Fruit fly (Drosophila melanogaster) whole organism, prepupa: ENCODE results near the gene obst-E.

Source experiments
- CG10631 ChIP-seq: fragments of 200-800 bp; sonication (Bioruptor generic); optimal IDR thresholded peaks from 2 replicates; lab custom pipeline; 2016; ENCODE audit warnings: missing biosample characterization, missing genetic modification characterization
- CG10669 ChIP-seq: fragments of 200-800 bp; sonication (Bioruptor generic); optimal IDR thresholded peaks from 3 replicates; lab custom pipeline; 2018; ENCODE audit warnings: missing biosample characterization, mild to moderate bottlenecking, missing genetic modification characterization, moderate library complexity
- CG11762 ChIP-seq: fragments of 200-800 bp; sonication (Bioruptor generic); optimal IDR thresholded peaks from 3 replicates; lab custom pipeline; 2016; ENCODE audit warnings: missing biosample characterization, missing genetic modification characterization; ENCODE audit not compliant: insufficient read depth
- CG15336 ChIP-seq: fragments of 200-800 bp; sonication (Bioruptor generic); IDR thresholded peaks from 2 replicates; pipeline ENCODE4 v1.3.6; 2022; ENCODE audit warnings: missing biosample characterization, missing genetic modification characterization
- CG16779 ChIP-seq: fragments of 200-800 bp; sonication (Bioruptor generic); optimal IDR thresholded peaks from 3 replicates; lab custom pipeline; 2017; ENCODE audit warnings: missing biosample characterization, mild to moderate bottlenecking, missing genetic modification characterization
- CG31627 ChIP-seq: fragments of 200-800 bp; sonication (Bioruptor generic); optimal IDR thresholded peaks from 3 replicates; lab custom pipeline; 2016; ENCODE audit warnings: missing biosample characterization, missing genetic modification characterization
- CG32006 ChIP-seq: fragments of 200-800 bp; sonication (Bioruptor generic); optimal IDR thresholded peaks from 3 replicates; lab custom pipeline; 2017; ENCODE audit warnings: missing biosample characterization, mild to moderate bottlenecking, missing genetic modification characterization
- CG34406 ChIP-seq: fragments of 200-800 bp; sonication (Bioruptor generic); optimal IDR thresholded peaks from 3 replicates; lab custom pipeline; 2016; ENCODE audit warnings: missing biosample characterization, missing genetic modification characterization
- CG3919 ChIP-seq: fragments of 200-800 bp; sonication (Bioruptor generic); optimal IDR thresholded peaks from 3 replicates; lab custom pipeline; 2016; ENCODE audit warnings: missing biosample characterization, missing genetic modification characterization
- CG4318 ChIP-seq: fragments of 200-800 bp; sonication (Bioruptor generic); optimal IDR thresholded peaks from 3 replicates; lab custom pipeline; 2017; ENCODE audit warnings: missing biosample characterization, mild to moderate bottlenecking, missing genetic modification characterization
- CG6163 ChIP-seq: fragments of 200-800 bp; sonication (Bioruptor generic); IDR thresholded peaks from 3 replicates; pipeline ENCODE4 v1.3.6; 2022; ENCODE audit warnings: missing biosample characterization, missing genetic modification characterization
- CG6276 ChIP-seq: fragments of 200-800 bp; sonication (Bioruptor generic); optimal IDR thresholded peaks from 2 replicates; lab custom pipeline; 2017; ENCODE audit warnings: missing biosample characterization, mild to moderate bottlenecking, missing genetic modification characterization
- CG6792 ChIP-seq: fragments of 200-800 bp; sonication (Bioruptor generic); optimal IDR thresholded peaks from 3 replicates; lab custom pipeline; 2016; ENCODE audit warnings: missing biosample characterization, missing genetic modification characterization
- CG7368 ChIP-seq: fragments of 200-800 bp; sonication (Bioruptor generic); optimal IDR thresholded peaks from 3 replicates; lab custom pipeline; 2016; ENCODE audit warnings: missing biosample characterization, missing genetic modification characterization
- CG8119 ChIP-seq: fragments of 200-800 bp; sonication (Bioruptor generic); IDR thresholded peaks from 3 replicates; pipeline ENCODE4 v1.3.6; 2022; ENCODE audit warnings: missing biosample characterization, missing genetic modification characterization
- CG8319 ChIP-seq: fragments of 200-800 bp; sonication (Bioruptor generic); optimal IDR thresholded peaks from 3 replicates; lab custom pipeline; 2016; ENCODE audit warnings: missing biosample characterization, missing genetic modification characterization
- CG8632 ChIP-seq: fragments of 200-800 bp; sonication (Bioruptor generic); optimal IDR thresholded peaks from 3 replicates; lab custom pipeline; 2016; ENCODE audit warnings: missing biosample characterization, missing genetic modification characterization
- Eip75B ChIP-seq: fragments of 200-800 bp; sonication (Bioruptor generic); optimal IDR thresholded peaks from 3 replicates; lab custom pipeline; 2016; ENCODE audit warnings: missing biosample characterization, missing genetic modification characterization
- Eip78C ChIP-seq: fragments of 200-800 bp; sonication (Bioruptor generic); peaks from one replicate; lab custom pipeline; 2016; ENCODE audit warnings: missing biosample characterization, missing genetic modification characterization
- Ets21C ChIP-seq: fragments of 200-800 bp; sonication (Bioruptor generic); optimal IDR thresholded peaks from 3 replicates; lab custom pipeline; 2016; ENCODE audit warnings: missing biosample characterization, missing genetic modification characterization
- Ets96B ChIP-seq: fragments of 200-800 bp; optimal IDR thresholded peaks from 2 replicates; lab custom pipeline; 2019; ENCODE audit warnings: missing biosample characterization, mild to moderate bottlenecking, missing genetic modification characterization, moderate library complexity
- Gug ChIP-seq: fragments of 200-800 bp; sonication (Bioruptor generic); IDR thresholded peaks from 2 replicates; pipeline ENCODE4 v1.3.6; 2022; ENCODE audit warnings: missing biosample characterization, missing genetic modification characterization
- Hr39 ChIP-seq: fragments of 200-800 bp; sonication (Bioruptor generic); optimal IDR thresholded peaks from 2 replicates; lab custom pipeline; 2016; ENCODE audit warnings: missing biosample characterization, missing genetic modification characterization
- Met ChIP-seq: fragments of 200-800 bp; sonication (Bioruptor generic); optimal IDR thresholded peaks from 3 replicates; lab custom pipeline; 2016; ENCODE audit warnings: missing biosample characterization, missing genetic modification characterization
- OdsH ChIP-seq: fragments of 200-800 bp; sonication (Bioruptor generic); optimal IDR thresholded peaks from 3 replicates; lab custom pipeline; 2016; ENCODE audit warnings: missing biosample characterization, missing genetic modification characterization
- Smox ChIP-seq: fragments of 200-800 bp; sonication (Bioruptor generic); optimal IDR thresholded peaks from 3 replicates; lab custom pipeline; 2016; ENCODE audit warnings: missing biosample characterization, missing genetic modification characterization
- Sox102F ChIP-seq: fragments of 200-800 bp; sonication (Bioruptor generic); optimal IDR thresholded peaks from 2 replicates; lab custom pipeline; 2016; ENCODE audit warnings: missing biosample characterization, mild to moderate bottlenecking, missing genetic modification characterization
- Sox14 ChIP-seq: fragments of 200-800 bp; sonication (Bioruptor generic); optimal IDR thresholded peaks from 3 replicates; lab custom pipeline; 2016; ENCODE audit warnings: missing biosample characterization, missing genetic modification characterization
- Sox15 ChIP-seq: fragments of 200-800 bp; sonication (Bioruptor generic); optimal IDR thresholded peaks from 3 replicates; lab custom pipeline; 2016; ENCODE audit warnings: missing biosample characterization, missing genetic modification characterization
- achi ChIP-seq: fragments of 200-800 bp; sonication (Bioruptor generic); optimal IDR thresholded peaks from 3 replicates; lab custom pipeline; 2016; ENCODE audit warnings: missing biosample characterization, missing genetic modification characterization
- acj6 ChIP-seq: fragments of 200-800 bp; sonication (Bioruptor generic); optimal IDR thresholded peaks from 3 replicates; lab custom pipeline; 2016; ENCODE audit warnings: missing biosample characterization, missing genetic modification characterization
- cyc ChIP-seq: fragments of 200-800 bp; sonication (Bioruptor generic); optimal IDR thresholded peaks from 3 replicates; lab custom pipeline; 2016; ENCODE audit warnings: missing biosample characterization, missing genetic modification characterization
- dac ChIP-seq: fragments of 200-800 bp; sonication (Bioruptor generic); optimal IDR thresholded peaks from 2 replicates; lab custom pipeline; 2017; ENCODE audit warnings: missing biosample characterization, mild to moderate bottlenecking, missing genetic modification characterization
- dsx ChIP-seq: fragments of 200-800 bp; optimal IDR thresholded peaks from 3 replicates; lab custom pipeline; 2019; ENCODE audit warnings: missing biosample characterization, mild to moderate bottlenecking, missing genetic modification characterization, moderate library complexity; ENCODE audit not compliant: poor library complexity, severe bottlenecking
- eg ChIP-seq: fragments of 200-800 bp; sonication (Bioruptor generic); IDR thresholded peaks from 3 replicates; pipeline ENCODE4 v1.3.6; 2022; ENCODE audit warnings: missing biosample characterization, missing genetic modification characterization
- esn ChIP-seq: fragments of 200-800 bp; sonication (Bioruptor generic); optimal IDR thresholded peaks from 2 replicates; lab custom pipeline; 2016; ENCODE audit warnings: missing biosample characterization, mild to moderate bottlenecking, missing genetic modification characterization, moderate library complexity
- fd59A ChIP-seq: fragments of 200-800 bp; sonication (Bioruptor generic); optimal IDR thresholded peaks from 2 replicates; lab custom pipeline; 2017; ENCODE audit warnings: missing biosample characterization, mild to moderate bottlenecking, missing genetic modification characterization, missing genetic modification reagents
- lz ChIP-seq: fragments of 200-800 bp; sonication (Bioruptor generic); optimal IDR thresholded peaks from 3 replicates; lab custom pipeline; 2016; ENCODE audit warnings: missing biosample characterization, missing genetic modification characterization
- net ChIP-seq: fragments of 200-800 bp; sonication (Bioruptor generic); optimal IDR thresholded peaks from 3 replicates; lab custom pipeline; 2016; ENCODE audit warnings: missing biosample characterization, missing genetic modification characterization
- pdm3 ChIP-seq: fragments of 200-800 bp; sonication (Bioruptor generic); optimal IDR thresholded peaks from 3 replicates; lab custom pipeline; 2016; ENCODE audit warnings: missing biosample characterization, missing genetic modification characterization
- salr ChIP-seq, 2 experiments: fragments of 200-800 bp; sonication (Bioruptor generic); optimal IDR thresholded peaks; 3 replicates each; lab custom pipeline; 2016 to 2018; ENCODE audit warnings: missing biosample characterization in 2 of 2, missing genetic modification characterization in 2 of 2, mild to moderate bottlenecking in 1 of 2
- spab ChIP-seq: fragments of 200-800 bp; sonication (Bioruptor generic); optimal IDR thresholded peaks from 2 replicates; lab custom pipeline; 2017; ENCODE audit warnings: missing biosample characterization, mild to moderate bottlenecking, missing genetic modification characterization, missing genetic modification reagents
- ss ChIP-seq, 2 experiments: fragments of 200-800 bp; sonication (Bioruptor generic); optimal IDR thresholded peaks; 2 replicates in 1 of 2; 3 replicates in 1 of 2; lab custom pipeline; 2017 to 2018; ENCODE audit warnings: mild to moderate bottlenecking in 2 of 2, missing biosample characterization in 2 of 2, missing genetic modification characterization in 2 of 2, moderate library complexity in 1 of 2
- topi ChIP-seq: fragments of 200-800 bp; sonication (Bioruptor generic); optimal IDR thresholded peaks from 3 replicates; lab custom pipeline; 2016; ENCODE audit warnings: missing biosample characterization, missing genetic modification characterization
- vri ChIP-seq: fragments of 200-800 bp; sonication (Bioruptor generic); optimal IDR thresholded peaks from 3 replicates; lab custom pipeline; 2016; ENCODE audit warnings: missing biosample characterization, mild to moderate bottlenecking, missing genetic modification characterization

The obst-E gene

DNA sequence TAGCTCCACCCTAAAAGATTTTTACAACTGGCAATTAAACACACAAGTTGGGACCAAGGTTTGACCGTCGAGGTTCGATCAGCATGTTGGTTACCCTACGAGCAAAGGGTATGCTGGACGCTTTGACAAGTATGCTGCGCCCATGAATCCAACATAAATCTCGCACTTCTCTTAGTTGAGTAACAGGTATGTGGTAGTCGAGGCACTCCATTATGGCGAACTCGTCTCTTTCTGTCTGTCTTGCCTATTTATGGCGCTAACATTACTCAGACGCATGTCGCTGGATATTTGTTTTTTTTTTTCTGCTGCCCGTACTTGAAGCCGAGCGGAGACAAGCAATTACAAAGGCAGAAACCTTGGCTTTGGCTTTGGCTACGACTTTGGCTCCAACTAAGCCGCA is 15.2 kb upstream of the obst-E start:
- TF ChIP-seq achi: peak; percentile 7
- no peak for TF ChIP-seq CG15336 (GFP tag; lab: Robert Waterston, UW)
- TF ChIP-seq CG10631 (GFP tag; lab: Kevin White, UChicago): peak; percentile 27
- TF ChIP-seq Eip78C (GFP tag; lab: Kevin White, UChicago): peak; percentile 40
- TF ChIP-seq CG32006 (GFP tag; lab: Kevin White, UChicago): peak; percentile 37
- peak; percentile 31 for TF ChIP-seq OdsH (GFP tag; lab: Kevin White, UChicago)
- TF ChIP-seq Sox102F (GFP tag; lab: Kevin White, UChicago): no peak
- peak; percentile 9 for TF ChIP-seq spab (GFP tag; lab: Kevin White, UChicago)
- peak; percentile 10; the same call in 1 of the 3 replicates for TF ChIP-seq CG6163 (GFP tag; lab: Robert Waterston, UW)
- TF ChIP-seq Sox14 (GFP tag; lab: Kevin White, UChicago): peak; percentile 19
- TF ChIP-seq CG10669: peak; percentile 15
- peak; percentile 44 for TF ChIP-seq CG3919 (GFP tag; lab: Kevin White, UChicago)
- TF ChIP-seq CG8119 (GFP tag; lab: Robert Waterston, UW): 0 out of 3 replicates have a peak, but pooled peaks have one; percentile 19
- peak; percentile 13 for TF ChIP-seq Eip75B (GFP tag; lab: Kevin White, UChicago)
- no peak for TF ChIP-seq CG6276 (GFP tag; lab: Kevin White, UChicago)
- peak; percentile 19 for TF ChIP-seq acj6 (GFP tag; lab: Kevin White, UChicago)

dm6 chr2L:5780703-5781102 is 14.8 kb upstream of the obst-E start:
- TF ChIP-seq Eip75B (GFP tag; lab: Kevin White, UChicago): no peak
- TF ChIP-seq vri (GFP tag; lab: Kevin White, UChicago): no peak
- TF ChIP-seq CG34406 (GFP tag; lab: Kevin White, UChicago): no peak
- no peak for TF ChIP-seq esn
- TF ChIP-seq OdsH (GFP tag; lab: Kevin White, UChicago): no peak
- TF ChIP-seq CG6163 (GFP tag; lab: Robert Waterston, UW): no peak
- TF ChIP-seq Gug (GFP tag; lab: Robert Waterston, UW): no peak
- TF ChIP-seq CG8319 (GFP tag; lab: Kevin White, UChicago): no peak
- no peak for TF ChIP-seq Ets96B (tag; lab: Kevin White, UChicago)
- TF ChIP-seq CG7368 (GFP tag; lab: Kevin White, UChicago): no peak
- no peak for TF ChIP-seq CG8119 (GFP tag; lab: Robert Waterston, UW)
- no peak for TF ChIP-seq CG8632 (GFP tag; lab: Kevin White, UChicago)
- no peak for TF ChIP-seq eg (GFP tag; lab: Robert Waterston, UW)

- TF ChIP-seq Ets21C (GFP tag; lab: Kevin White, UChicago) (no peak), CG7368 (GFP tag; lab: Kevin White, UChicago) (no peak), Eip75B (GFP tag; lab: Kevin White, UChicago) (peak; percentile 27), Sox102F (GFP tag; lab: Kevin White, UChicago) (peak; percentile 2), Sox14 (GFP tag; lab: Kevin White, UChicago) (peak; percentile 23), CG10669 (peak; percentile 41), Hr39 (GFP tag; lab: Kevin White, UChicago) (peak; percentile 32), topi (GFP tag; lab: Kevin White, UChicago) (peak; percentile 28), spab (GFP tag; lab: Kevin White, UChicago) (peak; percentile 12), ss (GFP tag; optimal IDR thresholded peaks at IDR 0.05; lab: Kevin White, UChicago) (peak in 1 of 2 experiments; percentile 29), Eip78C (GFP tag; lab: Kevin White, UChicago) (peak; percentile 60), lz (GFP tag; lab: Kevin White, UChicago) (peak; percentile 7), fd59A (GFP tag; lab: Kevin White, UChicago) (no peak), cyc (GFP tag; lab: Kevin White, UChicago) (peak; percentile 37), CG4318 (GFP tag; lab: Kevin White, UChicago) (no peak), achi (peak; percentile 41), Met (GFP tag; lab: Kevin White, UChicago) (peak; percentile 8), esn (peak; percentile 32), CG34406 (GFP tag; lab: Kevin White, UChicago) (no peak), CG31627 (GFP tag; lab: Kevin White, UChicago) (peak; percentile 14), CG8119 (GFP tag; lab: Robert Waterston, UW) (no peak), dsx (GFP tag; lab: Kevin White, UChicago) (peak; percentile 15), net (peak; percentile 29), CG16779 (tag; lab: Kevin White, UChicago) (no peak), CG6792 (peak; percentile 21), eg (GFP tag; lab: Robert Waterston, UW) (no peak), Sox15 (GFP tag; lab: Kevin White, UChicago) (no peak), pdm3 (GFP tag; lab: Kevin White, UChicago) (peak; percentile 21), CG11762 (GFP tag; lab: Kevin White, UChicago) (no peak), salr (GFP tag; optimal IDR thresholded peaks at IDR 0.05; lab: Kevin White, UChicago) (peak in 1 of 2 experiments; percentile 21), Smox (no peak), dac (GFP tag; lab: Kevin White, UChicago) (no peak)
Observed at dm6 chr2L:5778157-5778556, 12.2 kb upstream of the obst-E start.
